Worm (Caenorhabditis elegans) whole organism, L3 larva: ENCODE results near the gene C29F7.2.

ENCODE experiments used
- ama-1 ChIP-seq: fragments of 150-350 bp; optimal IDR thresholded peaks from 2 replicates; lab custom pipeline; 2018
- ceh-28 ChIP-seq: fragments of 150-350 bp; optimal IDR thresholded peaks from 2 replicates; lab custom pipeline; 2014; ENCODE audit warnings: missing biosample characterization, missing genetic modification reagents, missing genetic modification characterization
- elt-1 ChIP-seq: fragments of 150-350 bp; optimal IDR thresholded peaks from 2 replicates; lab custom pipeline; 2014; ENCODE audit warnings: missing biosample characterization, missing genetic modification characterization
- nhr-76 ChIP-seq: fragments of 150-350 bp; sonication (generic microtip); optimal IDR thresholded peaks from 5 replicates; lab custom pipeline; 2014; ENCODE audit warnings: missing biosample characterization, missing genetic modification characterization
- pqm-1 ChIP-seq: fragments of 150-350 bp; optimal IDR thresholded peaks from 2 replicates; lab custom pipeline; 2017; ENCODE audit warnings: missing biosample characterization, missing genetic modification characterization, inconsistent platforms
- snpc-4 ChIP-seq: fragments of 150-350 bp; optimal IDR thresholded peaks from 2 replicates; lab custom pipeline; 2014; ENCODE audit warnings: missing biosample characterization, missing genetic modification characterization

DNA sequence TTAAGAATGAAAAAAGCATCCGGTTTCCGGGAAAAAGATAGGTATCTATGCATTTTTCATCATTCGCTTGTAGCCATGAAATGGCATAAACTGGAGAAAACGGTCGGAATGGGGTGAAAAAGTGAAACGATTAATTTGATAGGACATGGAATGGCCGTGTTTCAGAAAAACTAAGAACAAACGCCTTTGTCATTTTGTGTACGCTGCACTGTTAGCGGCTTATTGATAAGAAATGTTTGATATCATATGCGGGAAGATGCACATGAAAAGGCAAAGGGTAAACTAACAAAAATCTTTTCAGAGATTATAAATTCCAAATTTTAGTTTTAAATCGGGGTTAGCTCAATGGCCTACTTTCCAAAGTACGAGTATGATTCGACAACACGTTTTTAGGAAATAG, 5.2 kb downstream of the C29F7.2 start:
- TF ChIP-seq elt-1 (tag; lab: Kevin White, UChicago) (no peak), ama-1 (lab: Kevin White, UChicago) (no peak), pqm-1 (peak; percentile 33), nhr-76 (no peak), ceh-28 (no peak), snpc-4 (no peak)
